Worm (Caenorhabditis elegans) whole organism, L4 larva: ENCODE measurements around the gene K11D12.14.

Source experiments
- F49E8.2 ChIP-seq: sonication (generic microtip); optimal IDR thresholded peaks from 2 replicates; lab custom pipeline; 2016; ENCODE audit warnings: missing compliant biosample characterization, mild to moderate bottlenecking, missing genetic modification characterization, borderline replicate concordance
- T20F7.1 ChIP-seq: fragments of 200-800 bp; sonication (Bioruptor generic); optimal IDR thresholded peaks from 2 replicates; lab custom pipeline; 2018; ENCODE audit warnings: mild to moderate bottlenecking, missing genetic modification characterization, missing compliant biosample characterization
- ZK546.5 ChIP-seq, 2 experiments: sonication (generic microtip); optimal IDR thresholded peaks; 2 replicates each; lab custom pipeline; 2017; ENCODE audit warnings: missing biosample characterization in 2 of 2, missing genetic modification characterization in 2 of 2
- aha-1 ChIP-seq: fragments of 150-350 bp; peaks from one replicate; lab custom pipeline; 2014; ENCODE audit warnings: missing biosample characterization, missing genetic modification characterization
- aly-2 ChIP-seq: sonication (generic microtip); optimal IDR thresholded peaks from 2 replicates; lab custom pipeline; 2018; ENCODE audit warnings: missing biosample characterization, missing genetic modification characterization
- ama-1 ChIP-seq: fragments of 150-350 bp; optimal IDR thresholded peaks from 2 replicates; lab custom pipeline; 2014; ENCODE audit warnings: inconsistent platforms, mixed read lengths
- ceh-62 ChIP-seq: sonication (generic microtip); optimal IDR thresholded peaks from 2 replicates; lab custom pipeline; 2017; ENCODE audit warnings: missing biosample characterization, missing genetic modification characterization
- ctbp-1 ChIP-seq: fragments of 200-800 bp; sonication (Bioruptor generic); IDR thresholded peaks from 2 replicates; pipeline ENCODE4 v1.3.6; 2022; ENCODE audit warnings: missing genetic modification reagents, missing genetic modification characterization, missing compliant biosample characterization
- daf-16 ChIP-seq, 3 experiments: sonication (generic microtip); optimal IDR thresholded peaks; 2 replicates each; lab custom pipeline; 2016 to 2017; ENCODE audit warnings: missing genetic modification characterization in 3 of 3, missing genetic modification reagents in 3 of 3, mild to moderate bottlenecking in 2 of 3, missing compliant biosample characterization in 2 of 3, missing biosample characterization in 1 of 3, moderate library complexity in 1 of 3
- dmd-6 ChIP-seq: fragments of 200-800 bp; sonication (Bioruptor generic); IDR thresholded peaks from 2 replicates; pipeline ENCODE4 v1.3.6; 2022; ENCODE audit warnings: missing genetic modification reagents, missing genetic modification characterization, missing compliant biosample characterization
- dmd-8 ChIP-seq: fragments of 200-800 bp; sonication (Bioruptor generic); IDR thresholded peaks from 2 replicates; pipeline ENCODE4 v1.3.6; 2022; ENCODE audit warnings: missing genetic modification characterization, missing compliant biosample characterization
- dpl-1 ChIP-seq: fragments of 150-350 bp; optimal IDR thresholded peaks from 2 replicates; lab custom pipeline; 2014; ENCODE audit warnings: missing biosample characterization, missing genetic modification reagents, missing genetic modification characterization
- dve-1 ChIP-seq: sonication (generic microtip); optimal IDR thresholded peaks from 2 replicates; lab custom pipeline; 2017; ENCODE audit warnings: antibody characterized with exemption, mild to moderate bottlenecking, missing genetic modification characterization, missing compliant biosample characterization; ENCODE audit not compliant: insufficient read depth
- egl-43 ChIP-seq: fragments of 200-800 bp; sonication (Bioruptor generic); IDR thresholded peaks from 2 replicates; pipeline ENCODE4 v1.3.6; 2022; ENCODE audit warnings: missing genetic modification reagents, missing genetic modification characterization, missing compliant biosample characterization
- fos-1 ChIP-seq: fragments of 150-350 bp; optimal IDR thresholded peaks from 2 replicates; lab custom pipeline; 2014; ENCODE audit warnings: missing biosample characterization, missing genetic modification characterization
- gei-8 ChIP-seq: fragments of 200-800 bp; sonication (Bioruptor generic); optimal IDR thresholded peaks from 2 replicates; lab custom pipeline; 2018; ENCODE audit warnings: mild to moderate bottlenecking, missing genetic modification characterization, missing compliant biosample characterization
- hif-1 ChIP-seq, 2 experiments: sonication (generic microtip); optimal IDR thresholded peaks; 2 replicates each; lab custom pipeline; 2016 to 2017; ENCODE audit warnings: missing compliant biosample characterization in 2 of 2, missing genetic modification characterization in 2 of 2, missing genetic modification reagents in 2 of 2, missing genotype in 2 of 2, mild to moderate bottlenecking in 1 of 2
- hlh-11 ChIP-seq: fragments of 200-800 bp; sonication (Bioruptor generic); optimal IDR thresholded peaks from 2 replicates; lab custom pipeline; 2018; ENCODE audit warnings: mild to moderate bottlenecking, missing genetic modification characterization, missing compliant biosample characterization
- hlh-30 ChIP-seq: sonication (generic microtip); optimal IDR thresholded peaks from 2 replicates; lab custom pipeline; 2017; ENCODE audit warnings: antibody characterized with exemption, mild to moderate bottlenecking, missing genetic modification characterization, missing compliant biosample characterization; ENCODE audit not compliant: insufficient read depth
- lin-1 ChIP-seq: fragments of 200-800 bp; sonication (Bioruptor generic); IDR thresholded peaks from 2 replicates; pipeline ENCODE4 v1.3.6; 2022; ENCODE audit warnings: missing genetic modification reagents, missing genetic modification characterization, missing compliant biosample characterization
- lsy-2 ChIP-seq, 2 experiments: fragments of 150-350 bp in 1 of 2; sonication (generic microtip) in 1 of 2; optimal IDR thresholded peaks; 2 replicates each; lab custom pipeline; 2014 to 2017; ENCODE audit warnings: missing biosample characterization in 2 of 2, missing genetic modification characterization in 2 of 2
- madf-5 ChIP-seq, 2 experiments: fragments of 200-800 bp; sonication (Bioruptor generic); IDR thresholded peaks; 2 replicates each; pipeline ENCODE4 v1.3.6; 2022; ENCODE audit warnings: missing compliant biosample characterization in 2 of 2, missing genetic modification characterization in 2 of 2
- madf-9 ChIP-seq: fragments of 200-800 bp; sonication (Bioruptor generic); conservative IDR thresholded peaks from 2 replicates; pipeline ENCODE4 v1.3.6; 2022; ENCODE audit warnings: missing genetic modification reagents, missing genetic modification characterization, missing compliant biosample characterization
- mdl-1 ChIP-seq, 2 experiments: fragments of 150-350 bp in 1 of 2; sonication (generic microtip) in 1 of 2; optimal IDR thresholded peaks; 2 replicates each; lab custom pipeline; 2014 to 2017; ENCODE audit warnings: missing biosample characterization in 2 of 2, missing genetic modification characterization in 2 of 2
- mdt-29 ChIP-seq: fragments of 200-800 bp; sonication (Bioruptor generic); IDR thresholded peaks from 2 replicates; pipeline ENCODE4 v1.3.6; 2022; ENCODE audit warnings: missing genetic modification reagents, missing genetic modification characterization, missing compliant biosample characterization
- mep-1 ChIP-seq: fragments of 150-350 bp; sonication (generic microtip); optimal IDR thresholded peaks from 3 replicates; lab custom pipeline; 2014; ENCODE audit warnings: missing biosample characterization, missing genetic modification characterization
- mes-2 ChIP-seq: sonication (generic microtip); optimal IDR thresholded peaks from 2 replicates; lab custom pipeline; 2016; ENCODE audit warnings: missing genotype, mild to moderate bottlenecking, missing genetic modification characterization, missing compliant biosample characterization; ENCODE audit not compliant: poor library complexity, severe bottlenecking
- mxl-3 ChIP-seq: fragments of 200-800 bp; sonication (Bioruptor generic); optimal IDR thresholded peaks from 2 replicates; lab custom pipeline; 2018; ENCODE audit warnings: mild to moderate bottlenecking, missing genetic modification characterization, missing compliant biosample characterization
- nhr-102 ChIP-seq: sonication (generic microtip); optimal IDR thresholded peaks from 2 replicates; lab custom pipeline; 2016; ENCODE audit warnings: mild to moderate bottlenecking, missing genetic modification characterization, moderate library complexity, missing compliant biosample characterization
- nhr-25 ChIP-seq: sonication (generic microtip); optimal IDR thresholded peaks from 2 replicates; lab custom pipeline; 2017; ENCODE audit warnings: missing genetic modification characterization, mild to moderate bottlenecking, missing compliant biosample characterization, antibody characterized with exemption, moderate library complexity, borderline replicate concordance; ENCODE audit not compliant: insufficient read depth
- nhr-28 ChIP-seq: fragments of 150-350 bp; optimal IDR thresholded peaks from 2 replicates; lab custom pipeline; 2014; ENCODE audit warnings: missing biosample characterization, missing genetic modification characterization
- nhr-42 ChIP-seq: fragments of 200-800 bp; sonication (Bioruptor generic); IDR thresholded peaks from 2 replicates; pipeline ENCODE4 v1.3.6; 2022; ENCODE audit warnings: missing genetic modification characterization, missing compliant biosample characterization
- nhr-6 ChIP-seq: fragments of 150-350 bp; optimal IDR thresholded peaks from 2 replicates; lab custom pipeline; 2014; ENCODE audit warnings: missing biosample characterization, missing genetic modification characterization
- nhr-77 ChIP-seq: fragments of 150-350 bp; optimal IDR thresholded peaks from 2 replicates; lab custom pipeline; 2014; ENCODE audit warnings: missing biosample characterization, missing genetic modification characterization
- php-3 ChIP-seq: fragments of 200-800 bp; sonication (Bioruptor generic); IDR thresholded peaks from 2 replicates; pipeline ENCODE4 v1.3.6; 2022; ENCODE audit warnings: missing genetic modification reagents, missing genetic modification characterization, missing compliant biosample characterization
- pqm-1 ChIP-seq: sonication (generic microtip); optimal IDR thresholded peaks from 2 replicates; lab custom pipeline; 2017; ENCODE audit warnings: missing biosample characterization, missing genetic modification characterization
- unc-62 ChIP-seq, 3 experiments: fragments of 150-350 bp in 1 of 3; sonication (generic microtip); optimal IDR thresholded peaks in 2 of 3; peaks in 1 of 3; 1 replicate in 1 of 3; 2 replicates in 2 of 3; lab custom pipeline; 2014 to 2017; ENCODE audit warnings: missing biosample characterization in 3 of 3, missing genetic modification characterization in 3 of 3, missing genetic modification reagents in 3 of 3, missing genotype in 1 of 3
- zip-2 ChIP-seq: fragments of 150-350 bp; optimal IDR thresholded peaks from 2 replicates; lab custom pipeline; 2014; ENCODE audit warnings: missing biosample characterization, missing genetic modification characterization
- ztf-7 ChIP-seq: fragments of 150-350 bp; optimal IDR thresholded peaks from 2 replicates; lab custom pipeline; 2014; ENCODE audit warnings: missing biosample characterization, missing genetic modification characterization

Gene K11D12.14

ce11 chrV:5067390-5067789, 18.0 kb downstream of the K11D12.14 start (continued):
- TF ChIP-seq mdl-1 (tag; optimal IDR thresholded peaks at IDR 0.05; lab: Kevin White, UChicago) (peak in 1 of 2 experiments; percentile 28), lin-1 (no peak), dve-1 (tag; lab: Kevin White, UChicago) (peak; percentile 70), hif-1 (tag; optimal IDR thresholded peaks at IDR 0.05; lab: Kevin White, UChicago) (no peak), ceh-62 (tag; lab: Kevin White, UChicago) (no peak), fos-1 (tag; lab: Kevin White, UChicago) (no peak), egl-43 (GFP tag; lab: Robert Waterston, UW) (no peak), nhr-42 (GFP tag; lab: Robert Waterston, UW) (no peak), php-3 (GFP tag; lab: Robert Waterston, UW) (peak; percentile 57; the same call in 1 of the 2 replicates), ZK546.5 (tag; optimal IDR thresholded peaks at IDR 0.05; lab: Kevin White, UChicago) (no peak), F49E8.2 (tag; lab: Kevin White, UChicago) (no peak)

- TF ChIP-seq gei-8 (GFP tag; lab: Kevin White, UChicago) (no peak), madf-9 (no peak)
Measured at ce11 chrV:5069440-5069839, 20.0 kb downstream of the K11D12.14 start, which contains the start of gene Y58A7A.1. Gene Y58A7A.1, minus strand, starts transcription at chrV:5069540.

- TF ChIP-seq hlh-11 (tag; lab: Kevin White, UChicago) (no peak), mdt-29 (GFP tag; lab: Robert Waterston, UW) (no peak)
Measured at ce11 chrV:5072082-5072481, 22.6 kb downstream of the K11D12.14 start, which contains the start of gene Y58A7A.2. Gene Y58A7A.2, minus strand, starts transcription at chrV:5072182.

ce11 chrV:5080853-5081338, 31.5 kb downstream of the K11D12.14 start, which contains the start of gene Y58A7A.3:
Gene Y58A7A.3, minus strand, starts transcription at chrV:5080903.
- peak in 1 of 2 experiments; percentile 67 for TF ChIP-seq mdl-1 (tag; optimal IDR thresholded peaks at IDR 0.05; lab: Kevin White, UChicago)
- peak; percentile 98 for TF ChIP-seq ztf-7 (tag; lab: Kevin White, UChicago)
- TF ChIP-seq php-3 (GFP tag; lab: Robert Waterston, UW) = no peak
- TF ChIP-seq lsy-2 (tag; optimal IDR thresholded peaks at IDR 0.05; lab: Kevin White, UChicago) = peak in 1 of 2 experiments; percentile 68
- peak; percentile 37; the same call in 1 of the 2 replicates for TF ChIP-seq dmd-6
- peak; percentile 56 for TF ChIP-seq hlh-11 (tag; lab: Kevin White, UChicago)
- TF ChIP-seq daf-16 (GFP tag; optimal IDR thresholded peaks at IDR 0.05; lab: Kevin White, UChicago) = no peak
- peak; percentile 64 for TF ChIP-seq daf-16 (tag; optimal IDR thresholded peaks at IDR 0.05; lab: Kevin White, UChicago)
- TF ChIP-seq mep-1 (tag; lab: Kevin White, UChicago) = peak; percentile 43
- TF ChIP-seq hif-1 (tag; optimal IDR thresholded peaks at IDR 0.05; lab: Kevin White, UChicago) = peak in 1 of 2 experiments; percentile 54
- no peak for TF ChIP-seq unc-62 (GFP tag; optimal IDR thresholded peaks at IDR 0.05 in 1 of 2; lab: Kevin White, UChicago)
- TF ChIP-seq unc-62 (tag; optimal IDR thresholded peaks at IDR 0.05; lab: Kevin White, UChicago) = no peak
- peak; percentile 100 for TF ChIP-seq zip-2 (tag; lab: Kevin White, UChicago)
- TF ChIP-seq dpl-1 (GFP tag; lab: Kevin White, UChicago) = peak; percentile 20
- peak; percentile 30 for TF ChIP-seq nhr-77 (tag; lab: Kevin White, UChicago)
- TF ChIP-seq mes-2 (tag; lab: Kevin White, UChicago) = peak; percentile 54
- no peak for TF ChIP-seq dmd-8 (GFP tag; lab: Robert Waterston, UW)
- peak; percentile 57 for TF ChIP-seq dve-1 (tag; lab: Kevin White, UChicago)
- peak; percentile 61 for TF ChIP-seq T20F7.1 (GFP tag; lab: Kevin White, UChicago)
- peak; percentile 93 for TF ChIP-seq nhr-28 (tag; lab: Kevin White, UChicago)
- peak; percentile 66 for TF ChIP-seq aha-1 (tag; lab: Kevin White, UChicago)
- peak; percentile 31 for TF ChIP-seq nhr-102 (tag; lab: Kevin White, UChicago)
- no peak for TF ChIP-seq madf-5 (GFP tag; IDR thresholded peaks at IDR 0.05; lab: Robert Waterston, UW)
- TF ChIP-seq ceh-62 (tag; lab: Kevin White, UChicago) = no peak
- TF ChIP-seq aly-2 (tag; lab: Kevin White, UChicago) = no peak
- no peak for TF ChIP-seq ctbp-1 (GFP tag; lab: Robert Waterston, UW)
- no peak for TF ChIP-seq nhr-25
- no peak for TF ChIP-seq ama-1 (lab: Kevin White, UChicago)
- TF ChIP-seq nhr-6 (tag; lab: Kevin White, UChicago) = peak; percentile 19
- peak; percentile 43 for TF ChIP-seq pqm-1 (tag; lab: Kevin White, UChicago)
- TF ChIP-seq hlh-30 (tag; lab: Kevin White, UChicago) = peak; percentile 48
- peak; percentile 32 for TF ChIP-seq mxl-3 (GFP tag; lab: Kevin White, UChicago)
